Fruit fly (Drosophila melanogaster) whole organism, prepupa: ENCODE data around the gene THG.

Source experiments
- Blimp-1 ChIP-seq: fragments of 200-800 bp; sonication (Bioruptor generic); optimal IDR thresholded peaks from 3 replicates; lab custom pipeline; 2017; ENCODE audit warnings: missing biosample characterization, missing genetic modification characterization, mild to moderate bottlenecking, moderate library complexity, missing genetic modification reagents
- CG10631 ChIP-seq: fragments of 200-800 bp; sonication (Bioruptor generic); optimal IDR thresholded peaks from 2 replicates; lab custom pipeline; 2016; ENCODE audit warnings: missing biosample characterization, missing genetic modification characterization
- CG10669 ChIP-seq: fragments of 200-800 bp; sonication (Bioruptor generic); optimal IDR thresholded peaks from 3 replicates; lab custom pipeline; 2018; ENCODE audit warnings: missing biosample characterization, mild to moderate bottlenecking, missing genetic modification characterization, moderate library complexity
- CG11294 ChIP-seq: fragments of 200-800 bp; sonication (Bioruptor generic); IDR thresholded peaks from 2 replicates; pipeline ENCODE4 v1.3.6; 2022; ENCODE audit warnings: missing biosample characterization, missing genetic modification characterization
- CG11762 ChIP-seq: fragments of 200-800 bp; sonication (Bioruptor generic); optimal IDR thresholded peaks from 3 replicates; lab custom pipeline; 2016; ENCODE audit warnings: missing biosample characterization, missing genetic modification characterization; ENCODE audit not compliant: insufficient read depth
- CG15336 ChIP-seq: fragments of 200-800 bp; sonication (Bioruptor generic); IDR thresholded peaks from 2 replicates; pipeline ENCODE4 v1.3.6; 2022; ENCODE audit warnings: missing biosample characterization, missing genetic modification characterization
- CG1621 ChIP-seq: fragments of 200-800 bp; sonication (Bioruptor generic); optimal IDR thresholded peaks from 3 replicates; lab custom pipeline; 2018; ENCODE audit warnings: missing biosample characterization, mild to moderate bottlenecking, missing genetic modification characterization
- CG3032 ChIP-seq: fragments of 200-800 bp; optimal IDR thresholded peaks from 2 replicates; lab custom pipeline; 2019; ENCODE audit warnings: missing biosample characterization, mild to moderate bottlenecking, missing genetic modification characterization, moderate library complexity
- CG31627 ChIP-seq: fragments of 200-800 bp; sonication (Bioruptor generic); optimal IDR thresholded peaks from 3 replicates; lab custom pipeline; 2016; ENCODE audit warnings: missing biosample characterization, missing genetic modification characterization
- CG32006 ChIP-seq: fragments of 200-800 bp; sonication (Bioruptor generic); optimal IDR thresholded peaks from 3 replicates; lab custom pipeline; 2017; ENCODE audit warnings: missing biosample characterization, mild to moderate bottlenecking, missing genetic modification characterization
- CG34406 ChIP-seq: fragments of 200-800 bp; sonication (Bioruptor generic); optimal IDR thresholded peaks from 3 replicates; lab custom pipeline; 2016; ENCODE audit warnings: missing biosample characterization, missing genetic modification characterization
- CG3919 ChIP-seq: fragments of 200-800 bp; sonication (Bioruptor generic); optimal IDR thresholded peaks from 3 replicates; lab custom pipeline; 2016; ENCODE audit warnings: missing biosample characterization, missing genetic modification characterization
- CG4318 ChIP-seq: fragments of 200-800 bp; sonication (Bioruptor generic); optimal IDR thresholded peaks from 3 replicates; lab custom pipeline; 2017; ENCODE audit warnings: missing biosample characterization, mild to moderate bottlenecking, missing genetic modification characterization
- CG6163 ChIP-seq: fragments of 200-800 bp; sonication (Bioruptor generic); IDR thresholded peaks from 3 replicates; pipeline ENCODE4 v1.3.6; 2022; ENCODE audit warnings: missing biosample characterization, missing genetic modification characterization
- CG6808 ChIP-seq: fragments of 200-800 bp; sonication (Bioruptor generic); optimal IDR thresholded peaks from 3 replicates; lab custom pipeline; 2017; ENCODE audit warnings: missing biosample characterization, missing genetic modification characterization, mild to moderate bottlenecking, moderate library complexity, missing genetic modification reagents
- CG8119 ChIP-seq: fragments of 200-800 bp; sonication (Bioruptor generic); IDR thresholded peaks from 3 replicates; pipeline ENCODE4 v1.3.6; 2022; ENCODE audit warnings: missing biosample characterization, missing genetic modification characterization
- CG8319 ChIP-seq: fragments of 200-800 bp; sonication (Bioruptor generic); optimal IDR thresholded peaks from 3 replicates; lab custom pipeline; 2016; ENCODE audit warnings: missing biosample characterization, missing genetic modification characterization
- CG8632 ChIP-seq: fragments of 200-800 bp; sonication (Bioruptor generic); optimal IDR thresholded peaks from 3 replicates; lab custom pipeline; 2016; ENCODE audit warnings: missing biosample characterization, missing genetic modification characterization
- CG9139 ChIP-seq: fragments of 200-800 bp; sonication (Bioruptor generic); optimal IDR thresholded peaks from 3 replicates; lab custom pipeline; 2017; ENCODE audit warnings: missing biosample characterization, mild to moderate bottlenecking, missing genetic modification characterization
- Eip75B ChIP-seq: fragments of 200-800 bp; sonication (Bioruptor generic); optimal IDR thresholded peaks from 3 replicates; lab custom pipeline; 2016; ENCODE audit warnings: missing biosample characterization, missing genetic modification characterization
- Eip78C ChIP-seq: fragments of 200-800 bp; sonication (Bioruptor generic); peaks from one replicate; lab custom pipeline; 2016; ENCODE audit warnings: missing biosample characterization, missing genetic modification characterization
- Eip93F ChIP-seq: fragments of 200-800 bp; sonication (Bioruptor generic); optimal IDR thresholded peaks from 2 replicates; lab custom pipeline; 2016; ENCODE audit warnings: missing biosample characterization, mild to moderate bottlenecking, missing genetic modification characterization
- Ets96B ChIP-seq: fragments of 200-800 bp; optimal IDR thresholded peaks from 2 replicates; lab custom pipeline; 2019; ENCODE audit warnings: missing biosample characterization, mild to moderate bottlenecking, missing genetic modification characterization, moderate library complexity
- Gug ChIP-seq: fragments of 200-800 bp; sonication (Bioruptor generic); IDR thresholded peaks from 2 replicates; pipeline ENCODE4 v1.3.6; 2022; ENCODE audit warnings: missing biosample characterization, missing genetic modification characterization
- Lpt ChIP-seq: fragments of 200-800 bp; sonication (Bioruptor generic); optimal IDR thresholded peaks from 3 replicates; lab custom pipeline; 2016; ENCODE audit warnings: missing biosample characterization, missing genetic modification characterization
- Met ChIP-seq: fragments of 200-800 bp; sonication (Bioruptor generic); optimal IDR thresholded peaks from 3 replicates; lab custom pipeline; 2016; ENCODE audit warnings: missing biosample characterization, missing genetic modification characterization
- Smox ChIP-seq: fragments of 200-800 bp; sonication (Bioruptor generic); optimal IDR thresholded peaks from 3 replicates; lab custom pipeline; 2016; ENCODE audit warnings: missing biosample characterization, missing genetic modification characterization
- Sox102F ChIP-seq: fragments of 200-800 bp; sonication (Bioruptor generic); optimal IDR thresholded peaks from 2 replicates; lab custom pipeline; 2016; ENCODE audit warnings: missing biosample characterization, mild to moderate bottlenecking, missing genetic modification characterization
- Sox14 ChIP-seq: fragments of 200-800 bp; sonication (Bioruptor generic); optimal IDR thresholded peaks from 3 replicates; lab custom pipeline; 2016; ENCODE audit warnings: missing biosample characterization, missing genetic modification characterization
- Sox15 ChIP-seq: fragments of 200-800 bp; sonication (Bioruptor generic); optimal IDR thresholded peaks from 3 replicates; lab custom pipeline; 2016; ENCODE audit warnings: missing biosample characterization, missing genetic modification characterization
- achi ChIP-seq: fragments of 200-800 bp; sonication (Bioruptor generic); optimal IDR thresholded peaks from 3 replicates; lab custom pipeline; 2016; ENCODE audit warnings: missing biosample characterization, missing genetic modification characterization
- cyc ChIP-seq: fragments of 200-800 bp; sonication (Bioruptor generic); optimal IDR thresholded peaks from 3 replicates; lab custom pipeline; 2016; ENCODE audit warnings: missing biosample characterization, missing genetic modification characterization
- dac ChIP-seq: fragments of 200-800 bp; sonication (Bioruptor generic); optimal IDR thresholded peaks from 2 replicates; lab custom pipeline; 2017; ENCODE audit warnings: missing biosample characterization, mild to moderate bottlenecking, missing genetic modification characterization
- dsx ChIP-seq: fragments of 200-800 bp; optimal IDR thresholded peaks from 3 replicates; lab custom pipeline; 2019; ENCODE audit warnings: missing biosample characterization, mild to moderate bottlenecking, missing genetic modification characterization, moderate library complexity; ENCODE audit not compliant: poor library complexity, severe bottlenecking
- eg ChIP-seq: fragments of 200-800 bp; sonication (Bioruptor generic); IDR thresholded peaks from 3 replicates; pipeline ENCODE4 v1.3.6; 2022; ENCODE audit warnings: missing biosample characterization, missing genetic modification characterization
- esn ChIP-seq: fragments of 200-800 bp; sonication (Bioruptor generic); optimal IDR thresholded peaks from 2 replicates; lab custom pipeline; 2016; ENCODE audit warnings: missing biosample characterization, mild to moderate bottlenecking, missing genetic modification characterization, moderate library complexity
- fd59A ChIP-seq: fragments of 200-800 bp; sonication (Bioruptor generic); optimal IDR thresholded peaks from 2 replicates; lab custom pipeline; 2017; ENCODE audit warnings: missing biosample characterization, mild to moderate bottlenecking, missing genetic modification characterization, missing genetic modification reagents
- fkh ChIP-seq: fragments of 200-800 bp; sonication (Bioruptor generic); optimal IDR thresholded peaks from 3 replicates; lab custom pipeline; 2017; ENCODE audit warnings: missing biosample characterization, mild to moderate bottlenecking, missing genetic modification characterization, moderate library complexity
- lz ChIP-seq: fragments of 200-800 bp; sonication (Bioruptor generic); optimal IDR thresholded peaks from 3 replicates; lab custom pipeline; 2016; ENCODE audit warnings: missing biosample characterization, missing genetic modification characterization
- net ChIP-seq: fragments of 200-800 bp; sonication (Bioruptor generic); optimal IDR thresholded peaks from 3 replicates; lab custom pipeline; 2016; ENCODE audit warnings: missing biosample characterization, missing genetic modification characterization
- ss ChIP-seq, 2 experiments: fragments of 200-800 bp; sonication (Bioruptor generic); optimal IDR thresholded peaks; 2 replicates in 1 of 2; 3 replicates in 1 of 2; lab custom pipeline; 2017 to 2018; ENCODE audit warnings: mild to moderate bottlenecking in 2 of 2, missing biosample characterization in 2 of 2, missing genetic modification characterization in 2 of 2, moderate library complexity in 1 of 2
- topi ChIP-seq: fragments of 200-800 bp; sonication (Bioruptor generic); optimal IDR thresholded peaks from 3 replicates; lab custom pipeline; 2016; ENCODE audit warnings: missing biosample characterization, missing genetic modification characterization
- vri ChIP-seq: fragments of 200-800 bp; sonication (Bioruptor generic); optimal IDR thresholded peaks from 3 replicates; lab custom pipeline; 2016; ENCODE audit warnings: missing biosample characterization, mild to moderate bottlenecking, missing genetic modification characterization

Gene THG

dm6 chr2L:14997370-14997769 is 12.2 kb downstream of the THG start, which contains the start of gene mol:
mol (minus strand) TSS chr2L:14997559.
- TF ChIP-seq Ets96B: peak; percentile 3
- no peak for TF ChIP-seq esn (GFP tag; lab: Kevin White, UChicago)
- no peak for TF ChIP-seq fkh (GFP tag; lab: Kevin White, UChicago)
- TF ChIP-seq CG1621 (tag; lab: Kevin White, UChicago): peak; percentile 21
- no peak for TF ChIP-seq CG34406 (GFP tag; lab: Kevin White, UChicago)
- peak; percentile 7 for TF ChIP-seq CG6808
- TF ChIP-seq Smox (GFP tag; lab: Kevin White, UChicago): no peak
- peak; percentile 34 for TF ChIP-seq vri (GFP tag; lab: Kevin White, UChicago)
- no peak for TF ChIP-seq lz (GFP tag; lab: Kevin White, UChicago)
- no peak for TF ChIP-seq Sox15
- peak; percentile 66 for TF ChIP-seq Eip78C (GFP tag; lab: Kevin White, UChicago)
- TF ChIP-seq CG10669 (GFP tag; lab: Kevin White, UChicago): no peak
- TF ChIP-seq CG3919: no peak
- TF ChIP-seq Blimp-1: peak; percentile 24
- no peak for TF ChIP-seq Eip75B
- TF ChIP-seq CG8319 (GFP tag; lab: Kevin White, UChicago): no peak
- TF ChIP-seq Sox14 (GFP tag; lab: Kevin White, UChicago): no peak
- TF ChIP-seq CG10631 (GFP tag; lab: Kevin White, UChicago): no peak
- TF ChIP-seq CG8119: no peak; the same call in 1 of the 3 replicates
- no peak for TF ChIP-seq CG4318 (GFP tag; lab: Kevin White, UChicago)
- no peak for TF ChIP-seq Met
- TF ChIP-seq CG31627 (GFP tag; lab: Kevin White, UChicago): no peak
- no peak for TF ChIP-seq Sox102F (GFP tag; lab: Kevin White, UChicago)
- TF ChIP-seq cyc (GFP tag; lab: Kevin White, UChicago): no peak
- TF ChIP-seq fd59A (GFP tag; lab: Kevin White, UChicago): no peak
- TF ChIP-seq CG32006 (GFP tag; lab: Kevin White, UChicago): no peak
- TF ChIP-seq eg: peak; percentile 51
- no peak for TF ChIP-seq dac
- TF ChIP-seq net (GFP tag; lab: Kevin White, UChicago): no peak
- TF ChIP-seq CG3032 (tag; lab: Kevin White, UChicago): no peak
- peak; percentile 56 for TF ChIP-seq dsx
- no peak for TF ChIP-seq CG8632 (GFP tag; lab: Kevin White, UChicago)
- no peak for TF ChIP-seq Gug (GFP tag; lab: Robert Waterston, UW)
- no peak for TF ChIP-seq CG11762
- TF ChIP-seq Eip93F (GFP tag; lab: Kevin White, UChicago): no peak
- TF ChIP-seq CG9139: peak; percentile 60
- peak; percentile 61 to 66 for TF ChIP-seq ss (GFP tag; optimal IDR thresholded peaks at IDR 0.05; lab: Kevin White, UChicago)
- peak; percentile 20; the same call in 1 of the 2 replicates for TF ChIP-seq CG15336 (GFP tag; lab: Robert Waterston, UW)
- TF ChIP-seq CG11294 (GFP tag; lab: Robert Waterston, UW): no peak
- TF ChIP-seq Lpt (GFP tag; lab: Kevin White, UChicago): no peak
- no peak for TF ChIP-seq achi
- peak; percentile 62 for TF ChIP-seq CG6163 (GFP tag; lab: Robert Waterston, UW)
- TF ChIP-seq topi (GFP tag; lab: Kevin White, UChicago): no peak
